Worm (Caenorhabditis elegans) whole organism, late embryonic: ENCODE results near the gene C02B10.3.

ENCODE experiments used
- K02D7.2 ChIP-seq: sonication (generic microtip); optimal IDR thresholded peaks from 2 replicates; lab custom pipeline; 2017; ENCODE audit warnings: mild to moderate bottlenecking, missing genetic modification characterization, missing compliant biosample characterization
- ceh-18 ChIP-seq: sonication (generic microtip); optimal IDR thresholded peaks from 2 replicates; lab custom pipeline; 2016; ENCODE audit warnings: missing genetic modification characterization, missing compliant biosample characterization
- ceh-30 ChIP-seq: fragments of 150-350 bp; optimal IDR thresholded peaks from 2 replicates; lab custom pipeline; 2014; ENCODE audit warnings: missing biosample characterization, missing genetic modification characterization
- ets-4 ChIP-seq: sonication (generic microtip); optimal IDR thresholded peaks from 2 replicates; lab custom pipeline; 2016; ENCODE audit warnings: missing genetic modification characterization, missing compliant biosample characterization
- nhr-11 ChIP-seq: fragments of 150-350 bp; optimal IDR thresholded peaks from 2 replicates; lab custom pipeline; 2014; ENCODE audit warnings: missing biosample characterization, missing genetic modification characterization
- pqm-1 ChIP-seq: sonication (generic microtip); optimal IDR thresholded peaks from 2 replicates; lab custom pipeline; 2016; ENCODE audit warnings: missing genetic modification characterization, missing compliant biosample characterization
- pros-1 ChIP-seq: fragments of 150-350 bp; optimal IDR thresholded peaks from 2 replicates; lab custom pipeline; 2014; ENCODE audit warnings: missing biosample characterization, missing genetic modification reagents, missing genetic modification characterization
- unc-86 ChIP-seq: sonication (generic microtip); optimal IDR thresholded peaks from 2 replicates; lab custom pipeline; 2016; ENCODE audit warnings: missing genetic modification characterization, missing compliant biosample characterization

ce11 chrIV:5045389-5045788, 57.7 kb downstream of the C02B10.3 start, which contains the start of gene hot-9:
- TF ChIP-seq ets-4 (tag; lab: Kevin White, UChicago) (no peak), ceh-18 (tag; lab: Kevin White, UChicago) (no peak), unc-86 (tag; lab: Kevin White, UChicago) (no peak), pqm-1 (tag; lab: Kevin White, UChicago) (no peak), pros-1 (tag; lab: Kevin White, UChicago) (no peak), K02D7.2 (no peak), ceh-30 (tag; lab: Kevin White, UChicago) (no peak), nhr-11 (tag; lab: Kevin White, UChicago) (no peak)
